Fruit fly (Drosophila melanogaster) S2 (cell line): ENCODE data around the gene trh.

ENCODE experiments used
- CG8478 ChIP-seq: fragments of >200 bp; optimal IDR thresholded peaks from 2 replicates; lab custom pipeline; 2018
- CTCF ChIP-seq, 2 experiments: fragments of >200 bp; optimal IDR thresholded peaks; 2 replicates each; lab custom pipeline; 2018

DNA sequence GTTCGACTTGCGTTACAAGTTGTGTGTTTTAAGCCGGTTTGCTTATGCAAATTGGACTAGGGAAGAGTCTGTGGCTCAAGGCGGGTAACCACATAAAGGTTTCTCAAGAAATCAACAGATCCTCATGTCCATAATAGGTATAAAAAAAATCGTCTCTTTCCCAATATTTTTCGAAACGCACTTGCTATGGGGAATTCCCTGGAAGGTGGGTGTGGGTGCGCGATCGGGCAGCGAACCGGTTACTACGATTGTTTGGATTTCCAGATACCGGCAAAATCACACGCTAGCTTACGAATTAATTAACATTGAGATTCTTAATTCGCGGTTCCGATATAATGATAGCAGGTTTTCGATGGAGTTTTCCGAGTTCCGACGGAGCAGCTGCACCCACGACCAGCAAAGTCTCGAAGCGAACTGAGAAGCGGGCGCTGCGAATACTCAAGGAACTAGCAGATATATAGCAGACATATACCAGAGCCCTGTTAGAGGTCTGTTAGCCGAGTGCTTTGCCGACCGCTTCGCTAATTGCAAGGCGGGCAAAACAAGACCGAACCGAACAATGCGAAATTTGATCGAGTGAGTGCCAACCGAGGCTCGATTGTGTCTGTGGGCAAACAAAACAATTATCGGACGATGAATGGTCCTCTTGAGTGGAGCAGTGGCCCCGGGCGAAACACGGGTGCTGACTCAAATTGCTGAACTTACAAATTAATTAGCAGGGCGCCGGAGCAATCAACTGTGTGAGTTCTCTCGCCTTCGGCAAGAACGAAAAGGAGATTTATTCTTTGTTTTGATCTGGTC lies 51.2 kb downstream of the trh start:
- no peak for TF ChIP-seq CG8478 (lab: Kevin White, UChicago)
- TF ChIP-seq CTCF (optimal IDR thresholded peaks at IDR 0.05; lab: Kevin White, UChicago), result no peak
